Fruit fly (Drosophila melanogaster): ENCODE data around the gene Slu7.

DNA sequence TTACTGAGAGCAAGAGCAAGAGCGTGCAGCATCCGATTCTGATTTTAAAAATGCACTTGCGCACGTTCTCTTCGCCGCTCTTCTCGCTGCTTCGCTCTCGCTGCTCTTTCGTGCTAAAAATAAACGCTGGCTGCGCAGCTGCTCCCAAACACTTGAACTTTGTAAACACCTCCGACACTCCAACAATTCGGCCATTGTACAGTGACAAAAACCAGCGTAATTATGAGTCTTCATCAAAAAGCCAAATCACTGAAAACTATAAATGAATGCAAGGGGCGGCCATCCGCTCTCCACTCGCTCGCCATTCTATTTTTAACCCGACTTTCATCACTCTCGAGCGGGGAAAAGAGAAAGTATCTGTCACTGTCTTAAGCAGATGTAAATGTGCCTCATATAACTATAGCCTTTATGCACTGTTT, 25.8 kb upstream of the Slu7 start:
- TF ChIP-seq fkh (GFP tag; optimal IDR thresholded peaks at IDR 0.05) (no peak), net (GFP tag; optimal IDR thresholded peaks at IDR 0.05) (peak; percentile 73), acj6 (GFP tag; optimal IDR thresholded peaks at IDR 0.05) (peak; percentile 22), CG6163 (GFP tag; IDR thresholded peaks at IDR 0.05) (no peak), dac (GFP tag; optimal IDR thresholded peaks at IDR 0.05) (peak; percentile 29), CG10669 (GFP tag; optimal IDR thresholded peaks at IDR 0.05) (peak; percentile 46), CG11762 (GFP tag; optimal IDR thresholded peaks at IDR 0.05; ENCODE audit: insufficient read depth) (peak; percentile 33), CG16779 (tag; optimal IDR thresholded peaks at IDR 0.05) (no peak), Met (GFP tag; optimal IDR thresholded peaks at IDR 0.05) (peak; percentile 30), cyc (GFP tag; optimal IDR thresholded peaks at IDR 0.05) (peak; percentile 24), eg (GFP tag; IDR thresholded peaks at IDR 0.05) (no peak)

Data from whole organism, prepupa.